Worm (Caenorhabditis elegans): ENCODE results near the gene srh-266.

ce11 chrV:667459-667858 lies 2.9 kb downstream of the srh-266 start, which contains the start of gene nhr-180:
- TF ChIP-seq aly-2 (tag; optimal IDR thresholded peaks at IDR 0.05) (no peak), nhr-25 (tag; optimal IDR thresholded peaks at IDR 0.05) (no peak), nhr-11 (tag; optimal IDR thresholded peaks at IDR 0.05) (no peak), unc-62 (GFP tag; optimal IDR thresholded peaks at IDR 0.05) (no peak), nhr-23 (tag; optimal IDR thresholded peaks at IDR 0.05) (no peak), ztf-11 (tag; optimal IDR thresholded peaks at IDR 0.05) (no peak), egl-5 (tag; optimal IDR thresholded peaks at IDR 0.05) (no peak), ama-1 (optimal IDR thresholded peaks at IDR 0.05) (no peak), nhr-77 (tag; optimal IDR thresholded peaks at IDR 0.05) (no peak), snpc-4 (tag; optimal IDR thresholded peaks at IDR 0.05) (no peak), pha-4 (tag; optimal IDR thresholded peaks at IDR 0.05) (no peak), fos-1 (tag; optimal IDR thresholded peaks at IDR 0.05) (no peak)
